Worm (Caenorhabditis elegans): ENCODE measurements around the gene F40F8.11.
A peak's percentile ranks its signal among the peaks of the same experiment; 100 is the strongest.

Gene F40F8.11

DNA sequence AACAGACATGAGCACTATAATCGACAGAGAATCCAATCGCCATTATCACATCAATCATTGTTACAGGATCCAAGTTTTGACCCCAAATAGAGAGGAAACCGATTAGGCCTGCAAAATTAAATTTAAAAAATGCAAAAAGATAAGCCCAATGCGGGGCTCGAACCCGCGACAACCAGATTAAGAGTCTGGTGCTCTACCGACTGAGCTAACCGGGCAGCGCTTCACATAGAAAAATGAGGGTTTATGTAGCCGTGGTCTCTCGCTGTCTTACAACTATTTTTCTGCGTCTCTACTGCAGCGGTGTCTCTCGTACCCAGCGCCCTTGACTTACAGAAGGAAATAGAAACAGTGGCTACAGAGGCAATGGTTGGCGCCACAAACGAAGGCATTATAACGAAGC lies 25.3 kb upstream of the F40F8.11 start (continued):
- TF ChIP-seq C34B4.2 (tag; optimal IDR thresholded peaks at IDR 0.05) (no peak), tlp-1 (tag; optimal IDR thresholded peaks at IDR 0.05) (no peak), ets-5 (GFP tag; IDR thresholded peaks at IDR 0.05) (no peak), nhr-11 (tag; optimal IDR thresholded peaks at IDR 0.05) (no peak), nhr-90 (tag; optimal IDR thresholded peaks at IDR 0.05; ENCODE audit: poor library complexity) (peak; percentile 61), lir-3 (tag; optimal IDR thresholded peaks at IDR 0.05; ENCODE audit: poor library complexity) (no peak), ceh-90 (tag; optimal IDR thresholded peaks at IDR 0.05) (no peak), nhr-28 (tag; optimal IDR thresholded peaks at IDR 0.05) (no peak), ztf-11 (tag; optimal IDR thresholded peaks at IDR 0.05) (no peak), aly-2 (tag; optimal IDR thresholded peaks at IDR 0.05) (peak; percentile 47), mab-9 (GFP tag; IDR thresholded peaks at IDR 0.05) (0 out of 2 replicates have a peak, but pooled peaks have one; percentile 7), hpl-2 (GFP tag; optimal IDR thresholded peaks at IDR 0.05) (no peak), xbp-1 (tag; optimal IDR thresholded peaks at IDR 0.05) (peak; percentile 42), sup-37 (GFP tag; optimal IDR thresholded peaks at IDR 0.05) (no peak), nhr-71 (tag; optimal IDR thresholded peaks at IDR 0.05) (peak; percentile 72), efl-1 (optimal IDR thresholded peaks at IDR 0.05) (peak; percentile 42 to 52), efl-1 (GFP tag; optimal IDR thresholded peaks at IDR 0.05 in 1 of 2) (peak; percentile 40 to 95), snpc-4 (tag; optimal IDR thresholded peaks at IDR 0.05) (peak; percentile 59), nhr-19 (GFP tag; conservative IDR thresholded peaks at IDR 0.05) (peak; percentile 70), skn-1 (tag; optimal IDR thresholded peaks at IDR 0.05) (no peak), dsc-1 (tag; optimal IDR thresholded peaks at IDR 0.05) (peak; percentile 51), fkh-8 (tag; optimal IDR thresholded peaks at IDR 0.05) (peak; percentile 35), swsn-7 (tag; optimal IDR thresholded peaks at IDR 0.05) (peak; percentile 63), ceh-8 (GFP tag; optimal IDR thresholded peaks at IDR 0.05) (no peak), pag-3 (tag; optimal IDR thresholded peaks at IDR 0.05; ENCODE audit: borderline replicate concordance, insufficient read depth) (no peak), irx-1 (tag; optimal IDR thresholded peaks at IDR 0.05) (no peak), lin-35 (GFP tag; optimal IDR thresholded peaks at IDR 0.05) (peak; percentile 47 to 69), unc-30 (tag; optimal IDR thresholded peaks at IDR 0.05) (no peak), lin-39 (tag; optimal IDR thresholded peaks at IDR 0.05) (no peak), ama-1 (optimal IDR thresholded peaks at IDR 0.05) (no peak), F16B12.6 (tag; optimal IDR thresholded peaks at IDR 0.05) (peak; percentile 5), sptf-1 (tag; optimal IDR thresholded peaks at IDR 0.05) (no peak), nhr-47 (tag; optimal IDR thresholded peaks at IDR 0.05) (peak; percentile 70), fkh-10 (GFP tag; optimal IDR thresholded peaks at IDR 0.05) (no peak), mdl-1 (tag; optimal IDR thresholded peaks at IDR 0.05) (peak in 1 of 2 experiments; percentile 3), C16A3.4 (tag; optimal IDR thresholded peaks at IDR 0.05) (peak; percentile 53), unc-98 (GFP tag; IDR thresholded peaks at IDR 0.05) (no peak), pax-3 (tag; optimal IDR thresholded peaks at IDR 0.05) (no peak), ceh-88 (GFP tag; IDR thresholded peaks at IDR 0.05) (no peak), sox-4 (tag; optimal IDR thresholded peaks at IDR 0.05) (no peak), egl-13 (tag; optimal IDR thresholded peaks at IDR 0.05) (no peak), blmp-1 (tag; optimal IDR thresholded peaks at IDR 0.05) (no peak), isw-1 (GFP tag; IDR thresholded peaks at IDR 0.05) (no peak; the same call in 1 of the 2 replicates), jun-1 (tag; optimal IDR thresholded peaks at IDR 0.05) (no peak), elt-3 (tag; optimal IDR thresholded peaks at IDR 0.05) (peak in 2 of 6 experiments; percentile 6 to 27), nhr-76 (tag; optimal IDR thresholded peaks at IDR 0.05) (no peak), nhr-12 (tag; optimal IDR thresholded peaks at IDR 0.05) (no peak), ceh-82 (tag; optimal IDR thresholded peaks at IDR 0.05) (peak; percentile 12 to 36 (median 30)), unc-130 (tag; optimal IDR thresholded peaks at IDR 0.05) (peak; percentile 55), nhr-20 (tag; optimal IDR thresholded peaks at IDR 0.05) (peak; percentile 63), alr-1 (tag; optimal IDR thresholded peaks at IDR 0.05; ENCODE audit: borderline replicate concordance) (no peak), hlh-17 (GFP tag; optimal IDR thresholded peaks at IDR 0.05; ENCODE audit: borderline replicate concordance) (no peak), nhr-84 (tag; optimal IDR thresholded peaks at IDR 0.05) (no peak), lin-15B (tag; optimal IDR thresholded peaks at IDR 0.05) (no peak)

All from whole organism, L1 larva.